Worm (Caenorhabditis elegans): Measurements from ENCODE around the gene chtb-3.

Gene chtb-3

DNA sequence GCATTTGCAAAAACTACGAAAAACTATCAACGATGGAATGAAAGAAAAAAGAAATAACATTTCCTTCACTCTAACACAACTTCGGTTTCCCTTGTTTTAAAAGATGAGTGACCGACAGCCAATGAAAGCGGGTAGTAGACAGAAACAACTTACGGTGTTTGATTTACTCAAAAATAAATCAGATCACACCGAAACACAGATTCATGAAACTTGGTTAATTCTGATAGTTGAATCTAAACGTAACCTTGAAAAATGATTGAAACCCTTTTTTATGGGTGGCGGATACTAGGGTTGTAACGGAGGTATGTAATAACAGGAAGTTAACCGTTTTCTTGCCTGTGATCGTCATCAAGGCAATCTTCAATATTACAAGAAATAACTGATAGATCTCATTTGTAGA is 44.1 kb downstream of the chtb-3 start:
- TF ChIP-seq F26F4.8 (GFP tag; conservative IDR thresholded peaks at IDR 0.05) (no peak), nhr-6 (tag; optimal IDR thresholded peaks at IDR 0.05) (no peak), daf-19 (GFP tag; conservative IDR thresholded peaks at IDR 0.05) (no peak), nhr-11 (tag; optimal IDR thresholded peaks at IDR 0.05) (no peak), egl-43 (GFP tag; IDR thresholded peaks at IDR 0.05) (no peak), daf-12 (tag; optimal IDR thresholded peaks at IDR 0.05) (no peak), nhr-28 (tag; optimal IDR thresholded peaks at IDR 0.05) (peak; percentile 38), nhr-25 (tag; optimal IDR thresholded peaks at IDR 0.05; ENCODE audit: borderline replicate concordance, insufficient read depth) (peak; percentile 60), ceh-44 (GFP tag; IDR thresholded peaks at IDR 0.05) (0 out of 2 replicates have a peak, but pooled peaks have one; percentile 13), skn-1 (tag; optimal IDR thresholded peaks at IDR 0.05) (no peak), zag-1 (tag; optimal IDR thresholded peaks at IDR 0.05) (no peak), nhr-76 (tag; optimal IDR thresholded peaks at IDR 0.05) (no peak)

- TF ChIP-seq F49E8.2 (tag; optimal IDR thresholded peaks at IDR 0.05; ENCODE audit: borderline replicate concordance) (no peak), ama-1 (optimal IDR thresholded peaks at IDR 0.05) (no peak), hlh-11 (tag; optimal IDR thresholded peaks at IDR 0.05) (peak; percentile 70), dpl-1 (GFP tag; optimal IDR thresholded peaks at IDR 0.05) (no peak), mdt-29 (GFP tag; IDR thresholded peaks at IDR 0.05) (0 out of 2 replicates have a peak, but pooled peaks have one; percentile 9), daf-16 (GFP tag; optimal IDR thresholded peaks at IDR 0.05) (no peak), daf-16 (tag; optimal IDR thresholded peaks at IDR 0.05) (peak; percentile 77), nhr-102 (tag; optimal IDR thresholded peaks at IDR 0.05) (peak; percentile 30), lin-15B (tag; optimal IDR thresholded peaks at IDR 0.05) (no peak), ceh-28 (tag; optimal IDR thresholded peaks at IDR 0.05) (no peak), ceh-62 (tag; optimal IDR thresholded peaks at IDR 0.05) (no peak), hif-1 (tag; optimal IDR thresholded peaks at IDR 0.05) (peak in 1 of 2 experiments; percentile 36), mes-2 (tag; optimal IDR thresholded peaks at IDR 0.05; ENCODE audit: poor library complexity, severe bottlenecking) (no peak), dmd-6 (GFP tag; IDR thresholded peaks at IDR 0.05) (peak; percentile 68), madf-5 (GFP tag; IDR thresholded peaks at IDR 0.05) (no peak), lin-29 (GFP tag; IDR thresholded peaks at IDR 0.05) (no peak), F37D6.2 (tag; optimal IDR thresholded peaks at IDR 0.05) (no peak), ceh-82 (tag; optimal IDR thresholded peaks at IDR 0.05) (no peak), zfp-2 (tag; optimal IDR thresholded peaks at IDR 0.05) (no peak), sdz-12 (GFP tag; optimal IDR thresholded peaks at IDR 0.05) (no peak), spr-3 (GFP tag; optimal IDR thresholded peaks at IDR 0.05) (no peak), nhr-41 (GFP tag; IDR thresholded peaks at IDR 0.05) (no peak), arid-1 (GFP tag; conservative IDR thresholded peaks at IDR 0.05) (no peak), unc-130 (GFP tag; optimal IDR thresholded peaks at IDR 0.05) (no peak), nhr-48 (tag; optimal IDR thresholded peaks at IDR 0.05) (no peak), tag-97 (GFP tag; IDR thresholded peaks at IDR 0.05) (no peak), nhr-76 (tag; optimal IDR thresholded peaks at IDR 0.05) (no peak), daf-8 (GFP tag; IDR thresholded peaks at IDR 0.05) (no peak), pha-4 (GFP tag; IDR thresholded peaks at IDR 0.05) (peak; percentile 10; the same call in 1 of the 2 replicates), pha-4 (tag; optimal IDR thresholded peaks at IDR 0.05) (no peak), aha-1 (tag) (no peak), nhr-10 (tag; optimal IDR thresholded peaks at IDR 0.05) (no peak), nhr-11 (tag; optimal IDR thresholded peaks at IDR 0.05) (no peak), fos-1 (tag; optimal IDR thresholded peaks at IDR 0.05) (no peak), aly-2 (tag; optimal IDR thresholded peaks at IDR 0.05) (no peak), mdl-1 (tag; optimal IDR thresholded peaks at IDR 0.05) (no peak), Y5F2A.4 (GFP tag; optimal IDR thresholded peaks at IDR 0.05) (no peak), mxl-2 (GFP tag; conservative IDR thresholded peaks at IDR 0.05) (no peak), Y48G9A.11 (GFP tag; IDR thresholded peaks at IDR 0.05) (no peak), F44E2.7 (GFP tag; IDR thresholded peaks at IDR 0.05) (no peak), skn-1 (tag; optimal IDR thresholded peaks at IDR 0.05) (no peak), madf-9 (GFP tag; conservative IDR thresholded peaks at IDR 0.05) (no peak), lin-38 (GFP tag; IDR thresholded peaks at IDR 0.05) (no peak)
Measured at ce11 chrX:6274270-6274669, 45.2 kb downstream of the chtb-3 start.
